Worm (Caenorhabditis elegans): ENCODE results near the gene hex-5.

- TF ChIP-seq tbx-37 (GFP tag; conservative IDR thresholded peaks at IDR 0.05): no peak
- no peak for TF ChIP-seq ama-1 (optimal IDR thresholded peaks at IDR 0.05)
- TF ChIP-seq ceh-13 (GFP tag; optimal IDR thresholded peaks at IDR 0.05): no peak
- TF ChIP-seq ets-7 (tag; optimal IDR thresholded peaks at IDR 0.05): no peak
- no peak for TF ChIP-seq ceh-36 (tag; optimal IDR thresholded peaks at IDR 0.05)
- TF ChIP-seq hmbx-1 (tag; optimal IDR thresholded peaks at IDR 0.05): no peak
- TF ChIP-seq hnd-1 (tag; optimal IDR thresholded peaks at IDR 0.05): no peak
- TF ChIP-seq pes-1 (GFP tag; IDR thresholded peaks at IDR 0.05): no peak
- TF ChIP-seq sea-1 (GFP tag; conservative IDR thresholded peaks at IDR 0.05): no peak
- TF ChIP-seq flt-1 (GFP tag; IDR thresholded peaks at IDR 0.05): no peak
Observed at ce11 chrX:14872817-14873469, 32.1 kb downstream of the hex-5 start, which contains the start of gene F31F6.3.

All from whole organism, early embryonic.